Worm (Caenorhabditis elegans) whole organism, late embryonic: ENCODE data around the gene lido-6.

Source experiments
- ceh-18 ChIP-seq: sonication (generic microtip); optimal IDR thresholded peaks from 2 replicates; lab custom pipeline; 2016; ENCODE audit warnings: missing genetic modification characterization, missing compliant biosample characterization
- ceh-2 ChIP-seq: sonication (generic microtip); optimal IDR thresholded peaks from 2 replicates; lab custom pipeline; 2016; ENCODE audit warnings: missing genotype, missing genetic modification characterization, missing compliant biosample characterization
- fax-1 ChIP-seq: sonication (generic microtip); optimal IDR thresholded peaks from 2 replicates; lab custom pipeline; 2016; ENCODE audit warnings: missing genotype, missing genetic modification characterization, missing compliant biosample characterization
- gmeb-2 ChIP-seq: sonication (generic microtip); optimal IDR thresholded peaks from 2 replicates; lab custom pipeline; 2016; ENCODE audit warnings: missing genetic modification characterization, inconsistent platforms, missing compliant biosample characterization
- nfya-1 ChIP-seq: sonication (generic microtip); optimal IDR thresholded peaks from 2 replicates; lab custom pipeline; 2017; ENCODE audit warnings: missing genetic modification characterization, mild to moderate bottlenecking, missing compliant biosample characterization, antibody characterized with exemption, moderate library complexity
- pat-9 ChIP-seq: fragments of 200-800 bp; sonication (Bioruptor generic); optimal IDR thresholded peaks from 2 replicates; lab custom pipeline; 2018; ENCODE audit warnings: mild to moderate bottlenecking, missing genetic modification characterization, moderate library complexity, missing compliant biosample characterization
- pha-4 ChIP-seq: fragments of 150-350 bp; optimal IDR thresholded peaks from 2 replicates; lab custom pipeline; 2018; ENCODE audit warnings: missing biosample characterization, missing genetic modification reagents, missing genetic modification characterization
- unc-3 ChIP-seq, 2 experiments: fragments of 200-800 bp in 1 of 2; sonication (Bioruptor generic) in 1 of 2; sonication (generic microtip) in 1 of 2; conservative IDR thresholded peaks in 1 of 2; optimal IDR thresholded peaks in 1 of 2; 2 replicates each; pipeline versions ENCODE4 v1.3.6 to Lab custom; 2016 to 2022; ENCODE audit warnings: missing compliant biosample characterization in 2 of 2, missing genetic modification characterization in 2 of 2, missing genetic modification reagents in 1 of 2
- unc-86 ChIP-seq: sonication (generic microtip); optimal IDR thresholded peaks from 2 replicates; lab custom pipeline; 2016; ENCODE audit warnings: missing genetic modification characterization, missing compliant biosample characterization

ce11 chrX:17146545-17146944 lies 31.6 kb upstream of the lido-6 start:
- no peak for TF ChIP-seq unc-3 (GFP tag; conservative IDR thresholded peaks at IDR 0.05; lab: Robert Waterston, UW)
- TF ChIP-seq unc-3 (tag; optimal IDR thresholded peaks at IDR 0.05; lab: Kevin White, UChicago): no peak
- no peak for TF ChIP-seq pat-9 (tag; lab: Kevin White, UChicago)
- TF ChIP-seq gmeb-2: no peak
- TF ChIP-seq nfya-1 (tag; lab: Kevin White, UChicago): no peak
- no peak for TF ChIP-seq pha-4 (tag; lab: Kevin White, UChicago)
- no peak for TF ChIP-seq ceh-2 (tag; lab: Kevin White, UChicago)
- no peak for TF ChIP-seq unc-86 (tag; lab: Kevin White, UChicago)
- TF ChIP-seq fax-1 (tag; lab: Kevin White, UChicago): no peak
- TF ChIP-seq ceh-18: no peak
